Fruit fly (Drosophila melanogaster): ENCODE results near the gene CG9743.
A peak's percentile ranks its signal among the peaks of the same experiment; 100 is the strongest.

CG9743 gene

DNA sequence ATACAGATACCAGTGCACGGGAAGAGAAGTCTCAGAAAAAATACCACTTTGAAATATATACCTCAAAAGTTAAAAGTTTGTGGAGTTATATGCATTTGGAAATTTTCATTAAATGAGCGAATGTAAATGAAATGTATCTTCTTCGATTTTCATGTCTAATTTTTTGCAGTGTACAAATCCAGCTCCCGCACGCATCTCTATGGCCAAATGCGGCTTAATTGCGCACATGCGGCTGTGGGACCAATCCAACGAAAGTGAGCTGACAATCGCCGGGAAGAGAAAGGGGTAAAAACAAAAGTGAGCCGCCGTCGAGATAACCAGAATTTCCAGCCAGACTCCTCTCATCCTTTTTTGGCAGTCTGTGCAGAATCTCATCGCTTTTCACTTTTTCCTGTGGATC, 38.6 kb downstream of the CG9743 start (continued):
- TF ChIP-seq CG4820 (GFP tag; optimal IDR thresholded peaks at IDR 0.05) (peak; percentile 5), sens (GFP tag) (peak; percentile 81), sob (GFP tag; IDR thresholded peaks at IDR 0.05) (peak; percentile 48; the same call in 1 of the 2 replicates), pfk (GFP tag; optimal IDR thresholded peaks at IDR 0.05) (no peak), CG17328 (GFP tag; IDR thresholded peaks at IDR 0.05) (peak; percentile 53), CG11093 (GFP tag; IDR thresholded peaks at IDR 0.05) (no peak), stc (GFP tag; IDR thresholded peaks at IDR 0.05) (peak; percentile 52; the same call in 1 of the 2 replicates), dan (GFP tag; IDR thresholded peaks at IDR 0.05) (no peak), CG7963 (GFP tag; IDR thresholded peaks at IDR 0.05; ENCODE audit: partially characterized antibody) (no peak), CG9817 (tag; optimal IDR thresholded peaks at IDR 0.05) (no peak), slou (GFP tag; optimal IDR thresholded peaks at IDR 0.05) (no peak), ttk (GFP tag; IDR thresholded peaks at IDR 0.05) (peak; percentile 48), Hr51 (GFP tag; optimal IDR thresholded peaks at IDR 0.05) (peak in 1 of 2 experiments; percentile 49), CG1602 (GFP tag; optimal IDR thresholded peaks at IDR 0.05) (no peak), CG12744 (GFP tag; optimal IDR thresholded peaks at IDR 0.05) (no peak), Fer2 (tag; optimal IDR thresholded peaks at IDR 0.05) (no peak), Dip2 (GFP tag; IDR thresholded peaks at IDR 0.05) (no peak), chm (GFP tag; IDR thresholded peaks at IDR 0.05) (no peak), jumu (GFP tag; optimal IDR thresholded peaks at IDR 0.05) (no peak), insv (GFP tag; optimal IDR thresholded peaks at IDR 0.05) (no peak), nmo (GFP tag; optimal IDR thresholded peaks at IDR 0.05) (peak; percentile 24), wor (GFP tag; IDR thresholded peaks at IDR 0.05) (peak; percentile 50), crp (GFP tag; optimal IDR thresholded peaks at IDR 0.05) (no peak), CG17568 (GFP tag; optimal IDR thresholded peaks at IDR 0.05) (no peak), NC2β (GFP tag; optimal IDR thresholded peaks at IDR 0.05) (no peak), Gug (GFP tag; IDR thresholded peaks at IDR 0.05) (no peak), Doc3 (GFP tag; IDR thresholded peaks at IDR 0.05; ENCODE audit: partially characterized antibody) (no peak), sd (tag; optimal IDR thresholded peaks at IDR 0.05) (no peak), pnt (GFP tag; optimal IDR thresholded peaks at IDR 0.05) (peak; percentile 40), CG14667 (GFP tag; IDR thresholded peaks at IDR 0.05) (no peak), CG10462 (GFP tag; optimal IDR thresholded peaks at IDR 0.05) (no peak), ato (GFP tag; IDR thresholded peaks at IDR 0.05; ENCODE audit: partially characterized antibody) (no peak), Awh (GFP tag; IDR thresholded peaks at IDR 0.05) (peak; percentile 34; the same call in 1 of the 2 replicates), az2 (GFP tag; optimal IDR thresholded peaks at IDR 0.05) (peak; percentile 35), phol (tag; optimal IDR thresholded peaks at IDR 0.05) (peak; percentile 42), CG12236 (GFP tag; optimal IDR thresholded peaks at IDR 0.05) (no peak), wek (GFP tag; optimal IDR thresholded peaks at IDR 0.05) (no peak), CG32772 (GFP tag; IDR thresholded peaks at IDR 0.05) (0 out of 2 replicates have a peak, but pooled peaks have one; percentile 18), ci (GFP tag; IDR thresholded peaks at IDR 0.05) (peak; percentile 85), dmrt11E (tag; optimal IDR thresholded peaks at IDR 0.05) (no peak), Bgb (GFP tag; IDR thresholded peaks at IDR 0.05; ENCODE audit: partially characterized antibody) (no peak), CG1603 (tag; optimal IDR thresholded peaks at IDR 0.05) (peak; percentile 51), ftz-f1 (GFP tag; optimal IDR thresholded peaks at IDR 0.05) (no peak), Rfx (GFP tag; IDR thresholded peaks at IDR 0.05) (no peak), gcm2 (GFP tag; optimal IDR thresholded peaks at IDR 0.05) (no peak), onecut (GFP tag; IDR thresholded peaks at IDR 0.05) (no peak), CG10209 (GFP tag; optimal IDR thresholded peaks at IDR 0.05) (peak; percentile 7), lilli (GFP tag; optimal IDR thresholded peaks at IDR 0.05) (peak; percentile 6), HLHmδ (GFP tag; optimal IDR thresholded peaks at IDR 0.05) (no peak), CG18599 (GFP tag; optimal IDR thresholded peaks at IDR 0.05) (peak; percentile 10), CG7357 (GFP tag; IDR thresholded peaks at IDR 0.05) (no peak)

Data from whole organism, embryonic.